Fruit fly (Drosophila melanogaster): ENCODE results near the gene CG42709.

Gene CG42709

dm6 chr3L:12831290-12831952 lies 41.4 kb downstream of the CG42709 start (continued):
- peak; percentile 39; the same call in 1 of the 2 replicates for TF ChIP-seq CG3847 (GFP tag; IDR thresholded peaks at IDR 0.05)
- TF ChIP-seq tup (GFP tag; optimal IDR thresholded peaks at IDR 0.05): no peak
- no peak for TF ChIP-seq CG10431 (GFP tag; optimal IDR thresholded peaks at IDR 0.05)
- TF ChIP-seq bigmax (GFP tag; optimal IDR thresholded peaks at IDR 0.05): no peak
- peak; percentile 2 for TF ChIP-seq run (tag; optimal IDR thresholded peaks at IDR 0.05)
- TF ChIP-seq HLH54F (GFP tag; optimal IDR thresholded peaks at IDR 0.05): peak; percentile 61
- no peak for TF ChIP-seq D (optimal IDR thresholded peaks at IDR 0.05)
- TF ChIP-seq D (GFP tag; optimal IDR thresholded peaks at IDR 0.05): no peak
- peak; percentile 48 for TF ChIP-seq bcd (GFP tag; optimal IDR thresholded peaks at IDR 0.05)
- TF ChIP-seq zfh1 (GFP tag; IDR thresholded peaks at IDR 0.05): peak; percentile 61; the same call in 2 of the 3 replicates
- TF ChIP-seq phol (tag; optimal IDR thresholded peaks at IDR 0.05): peak; percentile 50
- TF ChIP-seq nmo (GFP tag; optimal IDR thresholded peaks at IDR 0.05): peak; percentile 53
- no peak for TF ChIP-seq scrt (GFP tag; optimal IDR thresholded peaks at IDR 0.05)
- peak; percentile 34; the same call in 1 of the 2 replicates for TF ChIP-seq sob (GFP tag; IDR thresholded peaks at IDR 0.05)
- TF ChIP-seq lmd (GFP tag; IDR thresholded peaks at IDR 0.05): peak; percentile 71
- TF ChIP-seq dysf (GFP tag; IDR thresholded peaks at IDR 0.05): peak; percentile 66; the same call in 2 of the 3 replicates
- no peak for TF ChIP-seq ato (GFP tag; IDR thresholded peaks at IDR 0.05; ENCODE audit: partially characterized antibody)
- no peak for TF ChIP-seq unc-4 (GFP tag; IDR thresholded peaks at IDR 0.05; ENCODE audit: partially characterized antibody)
- TF ChIP-seq CG14014 (GFP tag; IDR thresholded peaks at IDR 0.05): 0 out of 2 replicates have a peak, but pooled peaks have one; percentile 13
- TF ChIP-seq CG3726 (GFP tag; IDR thresholded peaks at IDR 0.05): no peak
- 0 out of 3 replicates have a peak, but pooled peaks have one; percentile 42 for TF ChIP-seq H15 (GFP tag; IDR thresholded peaks at IDR 0.05)
- no peak; the same call in 1 of the 2 replicates for TF ChIP-seq Oaz (GFP tag; IDR thresholded peaks at IDR 0.05)
- peak; percentile 72 for TF ChIP-seq Med (GFP tag)
- peak; percentile 79 for TF ChIP-seq Sox102F (GFP tag; optimal IDR thresholded peaks at IDR 0.05)
- TF ChIP-seq Fer1 (GFP tag; optimal IDR thresholded peaks at IDR 0.05): peak; percentile 29
- no peak; the same call in 1 of the 2 replicates for TF ChIP-seq CG6272 (GFP tag; IDR thresholded peaks at IDR 0.05)
- TF ChIP-seq en (GFP tag; optimal IDR thresholded peaks at IDR 0.05): peak; percentile 50
- no peak for TF ChIP-seq Elba2 (GFP tag; optimal IDR thresholded peaks at IDR 0.05)
- peak; percentile 29 for TF ChIP-seq az2 (GFP tag; optimal IDR thresholded peaks at IDR 0.05)
- TF ChIP-seq CG8765 (GFP tag; IDR thresholded peaks at IDR 0.05): no peak
- no peak for TF ChIP-seq Gsc (GFP tag; IDR thresholded peaks at IDR 0.05)
- peak; percentile 44 to 51 for TF ChIP-seq dpn (GFP tag; optimal IDR thresholded peaks at IDR 0.05)
- TF ChIP-seq tgo (GFP tag; IDR thresholded peaks at IDR 0.05): peak; percentile 50
- no peak for TF ChIP-seq Jarid2 (GFP tag; optimal IDR thresholded peaks at IDR 0.05)
- TF ChIP-seq usp (GFP tag; optimal IDR thresholded peaks at IDR 0.05): no peak
- TF ChIP-seq B-H1 (GFP tag; IDR thresholded peaks at IDR 0.05): no peak
- TF ChIP-seq CG4282 (GFP tag; optimal IDR thresholded peaks at IDR 0.05): no peak
- TF ChIP-seq btn (GFP tag; optimal IDR thresholded peaks at IDR 0.05): no peak
- TF ChIP-seq CG18262 (tag; optimal IDR thresholded peaks at IDR 0.05): peak; percentile 43
- TF ChIP-seq wor (GFP tag; IDR thresholded peaks at IDR 0.05): 0 out of 2 replicates have a peak, but pooled peaks have one; percentile 27
- 0 out of 3 replicates have a peak, but pooled peaks have one; percentile 21 for TF ChIP-seq CG34422 (GFP tag; IDR thresholded peaks at IDR 0.05)
- TF ChIP-seq CG11247 (GFP tag; IDR thresholded peaks at IDR 0.05): no peak
- peak; percentile 46 to 64 for TF ChIP-seq bsh (GFP tag; optimal IDR thresholded peaks at IDR 0.05)
- TF ChIP-seq Eip74EF (GFP tag; optimal IDR thresholded peaks at IDR 0.05): peak in 1 of 2 experiments; percentile 39
- TF ChIP-seq ken (GFP tag; IDR thresholded peaks at IDR 0.05): peak; percentile 39; the same call in 1 of the 3 replicates
- no peak for TF ChIP-seq lov (optimal IDR thresholded peaks at IDR 0.05)
- no peak for TF ChIP-seq lov (GFP tag; IDR thresholded peaks at IDR 0.05)
- no peak for TF ChIP-seq CG18011 (GFP tag; optimal IDR thresholded peaks at IDR 0.05)
- no peak for TF ChIP-seq Atf6 (GFP tag; IDR thresholded peaks at IDR 0.05)
- TF ChIP-seq CG2712 (tag; optimal IDR thresholded peaks at IDR 0.05): peak; percentile 67
